Worm (Caenorhabditis elegans): ENCODE measurements around the gene tasp-1.

The tasp-1 gene

ce11 chrIII:10746406-10746807 lies 12.7 kb upstream of the tasp-1 start:
- TF ChIP-seq nhr-6 (tag; optimal IDR thresholded peaks at IDR 0.05) (no peak), sma-3 (GFP tag; optimal IDR thresholded peaks at IDR 0.05) (no peak), nhr-11 (tag; optimal IDR thresholded peaks at IDR 0.05) (no peak), ztf-4 (tag; optimal IDR thresholded peaks at IDR 0.05) (no peak), F13H6.1 (tag; optimal IDR thresholded peaks at IDR 0.05) (no peak), lsy-2 (tag; optimal IDR thresholded peaks at IDR 0.05) (no peak), unc-62 (GFP tag; optimal IDR thresholded peaks at IDR 0.05) (no peak), ztf-11 (tag; optimal IDR thresholded peaks at IDR 0.05) (no peak), snpc-4 (tag; optimal IDR thresholded peaks at IDR 0.05) (no peak), nhr-10 (tag; optimal IDR thresholded peaks at IDR 0.05) (no peak), Y55F3AM.14 (GFP tag; optimal IDR thresholded peaks at IDR 0.05) (no peak)

DNA sequence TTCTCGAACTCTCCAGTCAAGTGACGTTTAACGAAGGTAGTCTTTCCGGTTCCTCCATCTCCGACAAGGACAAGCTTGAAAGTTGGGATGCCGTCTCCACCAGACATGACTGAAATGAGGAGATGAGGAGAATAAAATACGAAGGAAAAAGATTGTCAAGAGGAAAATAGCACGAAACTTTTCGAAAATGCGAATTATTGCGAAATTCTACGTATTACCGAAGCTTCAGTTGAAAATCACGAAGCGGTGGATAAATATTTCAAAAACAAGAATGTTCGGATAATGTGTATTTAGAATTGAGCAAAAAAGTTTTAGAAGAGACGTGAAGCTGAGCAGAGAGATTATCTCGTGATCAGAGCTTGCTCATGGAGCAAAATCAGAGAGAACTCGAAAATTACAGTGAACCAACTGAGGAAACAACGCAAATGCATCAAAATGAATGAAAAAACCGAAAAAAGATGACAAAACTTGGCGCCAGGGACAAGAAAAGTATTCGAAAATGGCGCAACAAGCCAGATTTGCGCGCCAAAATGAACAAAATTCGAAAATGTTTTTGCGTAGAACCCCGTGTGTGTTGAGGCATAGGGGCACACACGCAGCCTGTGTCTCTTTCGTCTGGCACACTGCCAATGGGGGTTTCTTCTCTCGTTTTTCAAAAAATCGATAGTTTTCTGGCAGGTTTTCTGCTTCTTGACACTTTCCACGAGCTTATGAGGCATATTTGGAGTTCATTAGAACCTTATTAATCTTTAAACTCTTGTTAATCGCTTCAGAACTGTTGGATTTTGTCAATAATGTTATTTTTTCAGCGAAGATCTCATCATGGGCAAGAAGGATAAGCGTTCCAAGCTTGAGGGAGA lies 11.3 kb upstream of the tasp-1 start, which contains the start of the genes ran-1 and dkc-1:
ran-1 (minus strand) TSS at position 109 of the 860 bp plus-strand sequence.
dkc-1 (plus strand) TSS at position 810 of the 860 bp plus-strand sequence.
- no peak for TF ChIP-seq nhr-12 (tag; optimal IDR thresholded peaks at IDR 0.05)
- no peak for TF ChIP-seq alr-1 (tag; optimal IDR thresholded peaks at IDR 0.05)
- TF ChIP-seq nhr-10 (tag; optimal IDR thresholded peaks at IDR 0.05) = no peak
- TF ChIP-seq ztf-1 (GFP tag; conservative IDR thresholded peaks at IDR 0.05) = no peak
- TF ChIP-seq sma-3 (GFP tag; optimal IDR thresholded peaks at IDR 0.05) = peak; percentile 10
- no peak for TF ChIP-seq nhr-6 (tag; optimal IDR thresholded peaks at IDR 0.05)
- no peak for TF ChIP-seq ztf-11 (tag; optimal IDR thresholded peaks at IDR 0.05)
- TF ChIP-seq ceh-16 (tag; optimal IDR thresholded peaks at IDR 0.05) = peak; percentile 5
- no peak for TF ChIP-seq unc-62 (GFP tag; optimal IDR thresholded peaks at IDR 0.05)
- TF ChIP-seq nhr-77 (tag; optimal IDR thresholded peaks at IDR 0.05) = no peak
- TF ChIP-seq mdl-1 (tag; optimal IDR thresholded peaks at IDR 0.05) = peak in 1 of 2 experiments; percentile 20
- no peak for TF ChIP-seq lin-39 (tag; optimal IDR thresholded peaks at IDR 0.05)
- TF ChIP-seq ZK546.5 (tag; optimal IDR thresholded peaks at IDR 0.05) = no peak
- peak; percentile 50 to 86 for TF ChIP-seq lsy-2 (tag; optimal IDR thresholded peaks at IDR 0.05)
- no peak for TF ChIP-seq zag-1 (tag; optimal IDR thresholded peaks at IDR 0.05)
- peak; percentile 77 for TF ChIP-seq nhr-25 (tag; optimal IDR thresholded peaks at IDR 0.05)
- TF ChIP-seq dmd-4 (tag; optimal IDR thresholded peaks at IDR 0.05) = no peak
- TF ChIP-seq F13H6.1 (tag; optimal IDR thresholded peaks at IDR 0.05) = peak; percentile 43
- TF ChIP-seq elt-3 (tag; optimal IDR thresholded peaks at IDR 0.05) = no peak
- peak; percentile 48 for TF ChIP-seq nhr-21 (tag; optimal IDR thresholded peaks at IDR 0.05)
- TF ChIP-seq snpc-4 (tag; optimal IDR thresholded peaks at IDR 0.05) = no peak
- no peak for TF ChIP-seq Y55F3AM.14 (GFP tag; optimal IDR thresholded peaks at IDR 0.05)
- TF ChIP-seq blmp-1 (tag; optimal IDR thresholded peaks at IDR 0.05; ENCODE audit: insufficient read depth) = peak; percentile 35
- no peak for TF ChIP-seq egl-27 (tag; optimal IDR thresholded peaks at IDR 0.05)
- TF ChIP-seq gmeb-1 (tag; optimal IDR thresholded peaks at IDR 0.05) = peak; percentile 67
- no peak for TF ChIP-seq elt-1 (tag; optimal IDR thresholded peaks at IDR 0.05)
- TF ChIP-seq unc-39 (tag; optimal IDR thresholded peaks at IDR 0.05) = no peak
- TF ChIP-seq sma-9 (GFP tag; optimal IDR thresholded peaks at IDR 0.05) = no peak
- TF ChIP-seq sma-9 (tag; optimal IDR thresholded peaks at IDR 0.05) = no peak
- TF ChIP-seq lin-11 (tag; optimal IDR thresholded peaks at IDR 0.05) = peak; percentile 44
- no peak for TF ChIP-seq ztf-4 (tag; optimal IDR thresholded peaks at IDR 0.05)
- no peak for TF ChIP-seq aly-2 (tag; optimal IDR thresholded peaks at IDR 0.05)
- no peak for TF ChIP-seq mbf-1 (tag; optimal IDR thresholded peaks at IDR 0.05)
- no peak for TF ChIP-seq nhr-237 (tag; optimal IDR thresholded peaks at IDR 0.05)
- no peak for TF ChIP-seq nhr-11 (tag; optimal IDR thresholded peaks at IDR 0.05)
- TF ChIP-seq R02D3.7 (tag; optimal IDR thresholded peaks at IDR 0.05) = no peak
- TF ChIP-seq nhr-129 (tag; optimal IDR thresholded peaks at IDR 0.05) = peak; percentile 79
- no peak for TF ChIP-seq skn-1 (tag; optimal IDR thresholded peaks at IDR 0.05)
- peak; percentile 78 for TF ChIP-seq crh-2 (tag; optimal IDR thresholded peaks at IDR 0.05)
- TF ChIP-seq fos-1 (tag; optimal IDR thresholded peaks at IDR 0.05) = peak; percentile 58
- no peak for TF ChIP-seq nhr-23 (tag; optimal IDR thresholded peaks at IDR 0.05)
- peak; percentile 90 for TF ChIP-seq C34F6.9 (tag; optimal IDR thresholded peaks at IDR 0.05)
- peak; percentile 75 for TF ChIP-seq lin-13 (GFP tag; optimal IDR thresholded peaks at IDR 0.05)
- TF ChIP-seq unc-55 (GFP tag; optimal IDR thresholded peaks at IDR 0.05) = peak; percentile 90
- TF ChIP-seq mab-5 (tag; optimal IDR thresholded peaks at IDR 0.05) = peak; percentile 7
- TF ChIP-seq ama-1 (optimal IDR thresholded peaks at IDR 0.05) = no peak
- TF ChIP-seq ceh-82 (tag; optimal IDR thresholded peaks at IDR 0.05) = no peak
- TF ChIP-seq peb-1 (tag; optimal IDR thresholded peaks at IDR 0.05) = no peak
- peak; percentile 29 for TF ChIP-seq sem-4 (tag; optimal IDR thresholded peaks at IDR 0.05)
